Worm (Caenorhabditis elegans): ENCODE results near the gene frpr-1.

DNA sequence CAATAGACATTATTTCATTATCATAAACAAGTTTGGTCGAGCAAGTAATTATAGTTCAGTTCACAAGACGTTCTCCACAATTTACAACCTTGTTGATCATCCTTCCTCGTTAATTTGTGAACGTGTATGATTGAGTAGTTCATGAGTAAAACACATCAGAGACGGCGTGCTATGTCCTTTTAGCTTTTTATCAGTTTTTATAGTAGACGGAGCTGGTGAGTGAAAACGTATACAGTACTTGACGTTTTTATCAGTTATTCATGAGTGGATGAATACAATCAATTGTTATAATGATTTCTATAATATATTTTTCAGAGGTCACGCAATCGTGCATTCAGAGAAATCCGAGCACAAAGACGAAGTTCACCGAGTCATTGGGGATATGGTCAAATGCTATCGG, 50.5 kb downstream of the frpr-1 start:
- TF ChIP-seq ama-1 (optimal IDR thresholded peaks at IDR 0.05) (no peak), flt-1 (GFP tag; IDR thresholded peaks at IDR 0.05) (no peak), F13C5.2 (tag; optimal IDR thresholded peaks at IDR 0.05) (no peak)
